Worm (Caenorhabditis elegans) whole organism, mixed stage, embryonic: ENCODE data around the gene F38B6.3.

Experiments used
- ceh-83 ChIP-seq: fragments of 200-800 bp; sonication (Bioruptor generic); optimal IDR thresholded peaks from 2 replicates; lab custom pipeline; 2018; ENCODE audit warnings: mild to moderate bottlenecking, missing genetic modification characterization, missing compliant biosample characterization
- lin-13 ChIP-seq: fragments of 150-350 bp; optimal IDR thresholded peaks from 2 replicates; lab custom pipeline; 2014; ENCODE audit warnings: missing biosample characterization, missing genetic modification characterization
- lsy-2 ChIP-seq: fragments of 150-350 bp; optimal IDR thresholded peaks from 2 replicates; lab custom pipeline; 2014; ENCODE audit warnings: missing biosample characterization, missing genetic modification characterization
- nhr-237 ChIP-seq: fragments of 150-350 bp; optimal IDR thresholded peaks from 2 replicates; lab custom pipeline; 2014; ENCODE audit warnings: missing biosample characterization, missing genetic modification characterization
- nhr-76 ChIP-seq: sonication (generic microtip); optimal IDR thresholded peaks from 2 replicates; lab custom pipeline; 2017; ENCODE audit warnings: missing biosample characterization, missing genetic modification characterization
- tbx-8 ChIP-seq: fragments of 200-800 bp; sonication (Bioruptor generic); optimal IDR thresholded peaks from 2 replicates; lab custom pipeline; 2018; ENCODE audit warnings: mild to moderate bottlenecking, missing genetic modification characterization, moderate library complexity, missing compliant biosample characterization

- TF ChIP-seq nhr-76 (tag; lab: Kevin White, UChicago): no peak
- TF ChIP-seq nhr-237: no peak
- TF ChIP-seq ceh-83: no peak
- TF ChIP-seq lin-13: no peak
- TF ChIP-seq lsy-2: no peak
- no peak for TF ChIP-seq tbx-8 (GFP tag; lab: Kevin White, UChicago)
Observed at ce11 chrX:6740282-6740982, 47.0 kb downstream of the F38B6.3 start.
